Fruit fly (Drosophila melanogaster) whole organism, embryonic: ENCODE results near the gene Mrm2.
A peak's percentile ranks its signal among the peaks of the same experiment; 100 is the strongest.

Source experiments
- C15 ChIP-seq: fragments of 200-800 bp; sonication (Bioruptor generic); IDR thresholded peaks from 3 replicates; pipeline ENCODE4 v1.3.6; 2022; ENCODE audit warnings: missing biosample characterization, missing genetic modification characterization
- CG1024 ChIP-seq: fragments of 200-800 bp; sonication (Bioruptor generic); IDR thresholded peaks from 2 replicates; pipeline ENCODE4 v1.3.6; 2022; ENCODE audit warnings: missing biosample characterization, missing genetic modification characterization
- CG12071 ChIP-seq: fragments of 200-800 bp; sonication (Bioruptor generic); optimal IDR thresholded peaks from 3 replicates; lab custom pipeline; 2018; ENCODE audit warnings: missing biosample characterization, mild to moderate bottlenecking, missing genetic modification characterization
- CG13894 ChIP-seq: fragments of 200-800 bp; sonication (Bioruptor generic); optimal IDR thresholded peaks from 3 replicates; lab custom pipeline; 2018; ENCODE audit warnings: missing biosample characterization, mild to moderate bottlenecking, missing genetic modification characterization, moderate library complexity
- CG15073 ChIP-seq: fragments of 200-800 bp; sonication (Bioruptor generic); optimal IDR thresholded peaks from 2 replicates; lab custom pipeline; 2016; ENCODE audit warnings: missing biosample characterization, missing genetic modification characterization
- CG16863 ChIP-seq: fragments of 200-800 bp; sonication (Bioruptor generic); optimal IDR thresholded peaks from 3 replicates; lab custom pipeline; 2016; ENCODE audit warnings: missing biosample characterization, missing genetic modification characterization
- CG17912 ChIP-seq: fragments of 200-800 bp; sonication (Bioruptor generic); optimal IDR thresholded peaks from 2 replicates; lab custom pipeline; 2018; ENCODE audit warnings: missing biosample characterization, mild to moderate bottlenecking, missing genetic modification characterization
- CG2116 ChIP-seq: fragments of 200-800 bp; sonication (Bioruptor generic); optimal IDR thresholded peaks from 3 replicates; lab custom pipeline; 2018; ENCODE audit warnings: missing biosample characterization, mild to moderate bottlenecking, missing genetic modification characterization
- CG2120 ChIP-seq: fragments of 200-800 bp; sonication (Bioruptor generic); optimal IDR thresholded peaks from 3 replicates; lab custom pipeline; 2016; ENCODE audit warnings: missing biosample characterization, missing genetic modification characterization
- CG34224 ChIP-seq: fragments of 200-800 bp; sonication (Bioruptor generic); IDR thresholded peaks from 3 replicates; pipeline ENCODE4 v1.3.6; 2022; ENCODE audit warnings: missing biosample characterization, missing genetic modification characterization; ENCODE audit not compliant: partially characterized antibody
- CG3847 ChIP-seq: fragments of 200-800 bp; sonication (Bioruptor generic); IDR thresholded peaks from 2 replicates; pipeline ENCODE4 v1.3.6; 2022; ENCODE audit warnings: missing biosample characterization, missing genetic modification characterization
- CG3995 ChIP-seq: fragments of 200-800 bp; sonication (Bioruptor generic); optimal IDR thresholded peaks from 3 replicates; lab custom pipeline; 2016; ENCODE audit warnings: missing biosample characterization, missing genetic modification characterization
- CG42726 ChIP-seq: fragments of 200-800 bp; sonication (Bioruptor generic); IDR thresholded peaks from 2 replicates; pipeline ENCODE4 v1.3.6; 2022; ENCODE audit warnings: missing biosample characterization, missing genetic modification characterization; ENCODE audit not compliant: partially characterized antibody
- CG4617 ChIP-seq: fragments of 200-800 bp; sonication (Bioruptor generic); optimal IDR thresholded peaks from 3 replicates; lab custom pipeline; 2016; ENCODE audit warnings: missing biosample characterization, missing genetic modification characterization, borderline replicate concordance
- CG4707 ChIP-seq: fragments of 200-800 bp; sonication (Bioruptor generic); optimal IDR thresholded peaks from 2 replicates; lab custom pipeline; 2018; ENCODE audit warnings: missing biosample characterization, mild to moderate bottlenecking, missing genetic modification characterization, moderate library complexity
- CG4820 ChIP-seq: fragments of 200-800 bp; sonication (Bioruptor generic); optimal IDR thresholded peaks from 3 replicates; lab custom pipeline; 2016; ENCODE audit warnings: missing biosample characterization, missing genetic modification characterization
- CG9797 ChIP-seq: fragments of 200-800 bp; sonication (Bioruptor generic); optimal IDR thresholded peaks from 3 replicates; lab custom pipeline; 2018; ENCODE audit warnings: missing biosample characterization, mild to moderate bottlenecking, missing genetic modification characterization
- CoRest ChIP-seq: fragments of 200-800 bp; sonication (Bioruptor generic); optimal IDR thresholded peaks from 3 replicates; lab custom pipeline; 2018; ENCODE audit warnings: missing biosample characterization, mild to moderate bottlenecking, missing genetic modification characterization, moderate library complexity
- D ChIP-seq, 2 experiments: fragments of 200-800 bp in 1 of 2; fragments of >200 bp in 1 of 2; sonication (Bioruptor generic) in 1 of 2; optimal IDR thresholded peaks; 2 replicates in 1 of 2; 3 replicates in 1 of 2; lab custom pipeline; 2017; ENCODE audit warnings: mild to moderate bottlenecking in 1 of 2, missing biosample characterization in 1 of 2, missing genetic modification characterization in 1 of 2, missing genetic modification reagents in 1 of 2
- Dp ChIP-seq: fragments of 200-800 bp; sonication (Bioruptor generic); optimal IDR thresholded peaks from 2 replicates; lab custom pipeline; 2018; ENCODE audit warnings: missing biosample characterization, mild to moderate bottlenecking, missing genetic modification characterization, moderate library complexity
- H15 ChIP-seq: fragments of 200-800 bp; sonication (Bioruptor generic); IDR thresholded peaks from 3 replicates; pipeline ENCODE4 v1.3.6; 2022; ENCODE audit warnings: missing biosample characterization, missing genetic modification characterization
- H2.0 ChIP-seq: fragments of 200-800 bp; sonication (Bioruptor generic); IDR thresholded peaks from 2 replicates; pipeline ENCODE4 v1.3.6; 2022; ENCODE audit warnings: missing biosample characterization, missing genetic modification characterization
- Hmr ChIP-seq: fragments of 200-800 bp; sonication (Bioruptor generic); optimal IDR thresholded peaks from 3 replicates; lab custom pipeline; 2017; ENCODE audit warnings: mild to moderate bottlenecking, missing biosample characterization, missing genetic modification reagents, missing genetic modification characterization
- Hr39 ChIP-seq: fragments of >200 bp; optimal IDR thresholded peaks from 2 replicates; lab custom pipeline; 2017
- Lpt ChIP-seq: fragments of >200 bp; optimal IDR thresholded peaks from 2 replicates; lab custom pipeline; 2018; ENCODE audit warnings: missing biosample characterization, missing genetic modification characterization
- MBD-R2 ChIP-seq: fragments of 200-800 bp; sonication (Bioruptor generic); IDR thresholded peaks from 2 replicates; pipeline ENCODE4 v1.3.6; 2022; ENCODE audit warnings: missing biosample characterization, missing genetic modification characterization
- NC2β ChIP-seq: fragments of 200-800 bp; sonication (Bioruptor generic); optimal IDR thresholded peaks from 2 replicates; lab custom pipeline; 2016; ENCODE audit warnings: missing biosample characterization, missing genetic modification characterization
- NfI ChIP-seq: fragments of 200-800 bp; sonication (Bioruptor generic); optimal IDR thresholded peaks from 3 replicates; lab custom pipeline; 2018; ENCODE audit warnings: missing biosample characterization, mild to moderate bottlenecking, missing genetic modification characterization, moderate library complexity
- Oli ChIP-seq: fragments of 200-800 bp; sonication (Bioruptor generic); optimal IDR thresholded peaks from 2 replicates; lab custom pipeline; 2018; ENCODE audit warnings: missing biosample characterization, mild to moderate bottlenecking, missing genetic modification characterization, moderate library complexity
- Pdp1 ChIP-seq, 2 experiments: fragments of 200-800 bp; sonication (Bioruptor generic); optimal IDR thresholded peaks; 3 replicates each; lab custom pipeline; 2016; ENCODE audit warnings: missing biosample characterization in 2 of 2, missing genetic modification characterization in 2 of 2, mild to moderate bottlenecking in 1 of 2, moderate library complexity in 1 of 2
- Side ChIP-seq: fragments of 200-800 bp; sonication (Bioruptor generic); optimal IDR thresholded peaks from 2 replicates; lab custom pipeline; 2016; ENCODE audit warnings: missing biosample characterization, missing genetic modification characterization
- Sox102F ChIP-seq: fragments of 200-800 bp; sonication (Bioruptor generic); optimal IDR thresholded peaks from 2 replicates; lab custom pipeline; 2018; ENCODE audit warnings: missing biosample characterization, mild to moderate bottlenecking, missing genetic modification characterization, moderate library complexity
- Trl ChIP-seq, 3 experiments: fragments of >200 bp in 2 of 3; fragments of 200-800 bp in 1 of 3; sonication (Bioruptor generic) in 1 of 3; optimal IDR thresholded peaks; 2 replicates in 1 of 3; 3 replicates in 2 of 3; lab custom pipeline; 2016 to 2017; ENCODE audit warnings: missing biosample characterization in 1 of 3, missing genetic modification characterization in 1 of 3
- Vsx1 ChIP-seq: fragments of 200-800 bp; sonication (Bioruptor generic); optimal IDR thresholded peaks from 2 replicates; lab custom pipeline; 2017; ENCODE audit warnings: missing biosample characterization, mild to moderate bottlenecking, missing genetic modification characterization, missing genetic modification reagents
- al ChIP-seq: fragments of 200-800 bp; sonication (Bioruptor generic); IDR thresholded peaks from 2 replicates; pipeline ENCODE4 v1.3.6; 2022; ENCODE audit warnings: missing biosample characterization, missing genetic modification characterization
- cad ChIP-seq: fragments of >200 bp; optimal IDR thresholded peaks from 2 replicates; lab custom pipeline; 2017; ENCODE audit warnings: missing biosample characterization, missing genetic modification characterization
- dm ChIP-seq: fragments of 200-800 bp; sonication (Bioruptor generic); optimal IDR thresholded peaks from 3 replicates; lab custom pipeline; 2016; ENCODE audit warnings: missing biosample characterization, missing genetic modification characterization
- dysf ChIP-seq: fragments of 200-800 bp; sonication (Bioruptor generic); IDR thresholded peaks from 3 replicates; pipeline ENCODE4 v1.3.6; 2022; ENCODE audit warnings: missing biosample characterization, missing genetic modification characterization
- grau ChIP-seq: fragments of 200-800 bp; optimal IDR thresholded peaks from 3 replicates; lab custom pipeline; 2019; ENCODE audit warnings: missing biosample characterization, mild to moderate bottlenecking, missing genetic modification characterization, moderate library complexity
- kah ChIP-seq: fragments of 200-800 bp; sonication (Bioruptor generic); optimal IDR thresholded peaks from 2 replicates; lab custom pipeline; 2018; ENCODE audit warnings: missing biosample characterization, mild to moderate bottlenecking, missing genetic modification characterization
- maf-S ChIP-seq: fragments of 200-800 bp; sonication (Bioruptor generic); optimal IDR thresholded peaks from 2 replicates; lab custom pipeline; 2016; ENCODE audit warnings: missing biosample characterization, missing genetic modification characterization
- mld ChIP-seq: fragments of 200-800 bp; sonication (Bioruptor generic); IDR thresholded peaks from 3 replicates; pipeline ENCODE4 v1.3.6; 2022; ENCODE audit warnings: missing biosample characterization, missing genetic modification characterization; ENCODE audit not compliant: partially characterized antibody
- pho ChIP-seq: fragments of 200-800 bp; sonication (Bioruptor generic); optimal IDR thresholded peaks from 2 replicates; lab custom pipeline; 2016; ENCODE audit warnings: missing biosample characterization, missing genetic modification characterization
- pros ChIP-seq: fragments of 200-800 bp; sonication (Bioruptor generic); optimal IDR thresholded peaks from 3 replicates; lab custom pipeline; 2019; ENCODE audit warnings: missing biosample characterization, mild to moderate bottlenecking, missing genetic modification characterization, moderate library complexity
- sd ChIP-seq: fragments of 200-800 bp; sonication (Bioruptor generic); optimal IDR thresholded peaks from 3 replicates; lab custom pipeline; 2018; ENCODE audit warnings: missing biosample characterization, mild to moderate bottlenecking, missing genetic modification characterization, moderate library complexity
- seq ChIP-seq: fragments of 200-800 bp; sonication (Bioruptor generic); IDR thresholded peaks from 2 replicates; pipeline ENCODE4 v1.3.6; 2022; ENCODE audit warnings: missing biosample characterization, missing genetic modification characterization
- sim ChIP-seq: fragments of 200-800 bp; sonication (Bioruptor generic); IDR thresholded peaks from 2 replicates; pipeline ENCODE4 v1.3.6; 2022; ENCODE audit warnings: missing biosample characterization, missing genetic modification characterization
- sug ChIP-seq: fragments of 200-800 bp; optimal IDR thresholded peaks from 2 replicates; lab custom pipeline; 2019; ENCODE audit warnings: missing biosample characterization, mild to moderate bottlenecking, missing genetic modification characterization, moderate library complexity

Gene Mrm2

DNA sequence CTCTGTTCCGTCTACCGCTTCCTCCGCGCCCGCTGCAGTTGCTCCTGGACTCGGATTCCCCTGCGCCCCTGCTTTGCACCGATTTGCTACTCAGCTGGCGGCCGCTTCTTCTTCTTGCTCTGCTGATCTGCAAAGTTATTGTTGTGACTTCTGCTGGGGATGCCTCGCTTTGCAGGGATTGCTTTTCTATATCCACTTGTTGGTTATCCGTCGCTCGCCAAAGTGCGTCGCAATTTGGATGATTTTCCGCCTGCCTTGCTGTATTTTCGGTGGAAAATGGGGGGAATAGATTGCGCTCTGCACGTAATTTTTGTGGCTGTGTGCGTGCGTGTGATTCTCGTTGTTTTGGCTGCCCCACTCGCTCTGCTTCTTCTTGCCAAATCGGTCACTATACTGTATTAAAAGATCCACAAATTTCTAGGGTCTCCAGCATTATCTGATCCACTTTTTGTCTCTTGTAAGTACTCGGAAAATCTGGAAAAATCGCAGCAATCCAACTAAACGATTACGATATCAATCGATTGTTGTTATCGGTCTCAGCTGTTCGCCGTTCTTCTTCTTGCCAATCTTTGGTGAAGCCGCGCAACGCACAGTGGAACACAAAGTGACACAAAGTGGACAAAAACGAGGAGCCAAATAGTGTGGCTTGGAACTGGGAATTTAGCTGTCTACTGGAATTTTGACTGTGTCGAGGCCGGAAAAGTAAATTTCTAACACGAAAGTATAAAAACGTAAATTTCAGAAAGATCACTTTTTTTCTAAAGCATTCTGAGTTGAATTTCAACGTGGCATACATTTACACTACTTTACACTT is 41.7 kb downstream of the Mrm2 start, which contains the start of gene ClpX (continued):
- TF ChIP-seq CG2120 (GFP tag; lab: Kevin White, UChicago): peak; percentile 23
- TF ChIP-seq CG4707 (GFP tag; lab: Kevin White, UChicago): peak; percentile 100
- peak; percentile 73 for TF ChIP-seq MBD-R2
- no peak for TF ChIP-seq pros (GFP tag; lab: Kevin White, UChicago)
- TF ChIP-seq D (optimal IDR thresholded peaks at IDR 0.05; lab: Kevin White, UChicago): no peak
- TF ChIP-seq D (GFP tag; optimal IDR thresholded peaks at IDR 0.05; lab: Kevin White, UChicago): no peak
- TF ChIP-seq C15 (GFP tag; lab: Robert Waterston, UW): no peak
- TF ChIP-seq CoRest (tag; lab: Kevin White, UChicago): peak; percentile 16
- peak in 1 of 2 experiments; percentile 59 for TF ChIP-seq Pdp1 (GFP tag; optimal IDR thresholded peaks at IDR 0.05; lab: Kevin White, UChicago)
- TF ChIP-seq CG4617 (GFP tag; lab: Kevin White, UChicago): peak; percentile 58
- TF ChIP-seq CG16863 (GFP tag; lab: Kevin White, UChicago): no peak
- TF ChIP-seq grau (tag; lab: Kevin White, UChicago): peak; percentile 16
- no peak for TF ChIP-seq seq
- TF ChIP-seq CG34224 (GFP tag; lab: Robert Waterston, UW): peak; percentile 80; the same call in 2 of the 3 replicates
- no peak for TF ChIP-seq CG3995 (GFP tag; lab: Kevin White, UChicago)
- no peak for TF ChIP-seq cad (GFP tag; lab: Kevin White, UChicago)
- TF ChIP-seq al: no peak
- TF ChIP-seq CG3847: no peak
- TF ChIP-seq dysf (GFP tag; lab: Robert Waterston, UW): no peak
- TF ChIP-seq H15: no peak
- peak; percentile 18 for TF ChIP-seq CG17912 (GFP tag; lab: Kevin White, UChicago)
- no peak for TF ChIP-seq Hr39 (lab: Kevin White, UChicago)
- no peak for TF ChIP-seq kah (GFP tag; lab: Kevin White, UChicago)
- TF ChIP-seq Oli (tag; lab: Kevin White, UChicago): no peak
- TF ChIP-seq CG15073 (GFP tag; lab: Kevin White, UChicago): no peak
- no peak for TF ChIP-seq CG4820
- no peak for TF ChIP-seq Hmr
- TF ChIP-seq maf-S (GFP tag; lab: Kevin White, UChicago): no peak
- peak; percentile 10 for TF ChIP-seq CG13894 (tag; lab: Kevin White, UChicago)
- no peak for TF ChIP-seq pho (GFP tag; lab: Kevin White, UChicago)
- no peak for TF ChIP-seq CG12071
- TF ChIP-seq sim: no peak
- peak; percentile 73; the same call in 2 of the 3 replicates for TF ChIP-seq mld (GFP tag; lab: Robert Waterston, UW)
- peak; percentile 63 for TF ChIP-seq CG2116
- TF ChIP-seq Side (GFP tag; lab: Kevin White, UChicago): no peak
- no peak for TF ChIP-seq Vsx1 (GFP tag; lab: Kevin White, UChicago)
- TF ChIP-seq sug (tag; lab: Kevin White, UChicago): peak; percentile 42
- no peak for TF ChIP-seq NC2β (GFP tag; lab: Kevin White, UChicago)
- no peak for TF ChIP-seq H2.0
- no peak for TF ChIP-seq Sox102F (GFP tag; lab: Kevin White, UChicago)
- TF ChIP-seq NfI: peak; percentile 9
- peak; percentile 24 for TF ChIP-seq sd (tag; lab: Kevin White, UChicago)
- TF ChIP-seq Trl (optimal IDR thresholded peaks at IDR 0.05; lab: Kevin White, UChicago): no peak
- TF ChIP-seq Trl (GFP tag; optimal IDR thresholded peaks at IDR 0.05; lab: Kevin White, UChicago): no peak
- TF ChIP-seq CG42726 (GFP tag; lab: Robert Waterston, UW): peak; percentile 46; the same call in 1 of the 2 replicates
- TF ChIP-seq CG1024 (GFP tag; lab: Robert Waterston, UW): no peak
- no peak for TF ChIP-seq Lpt (GFP tag; lab: Kevin White, UChicago)
- peak; percentile 23 for TF ChIP-seq CG9797
- peak; percentile 51 for TF ChIP-seq Dp
- TF ChIP-seq dm (GFP tag; lab: Kevin White, UChicago): peak; percentile 9
